Worm (Caenorhabditis elegans): Measurements from ENCODE around the gene cdc-48.2.

ce11 chrII:8144543-8144942, 6.2 kb downstream of the cdc-48.2 start, which contains the start of gene F10B5.2:
- TF ChIP-seq unc-130 (GFP tag; optimal IDR thresholded peaks at IDR 0.05), result peak; percentile 8
- no peak for TF ChIP-seq madf-9 (GFP tag; conservative IDR thresholded peaks at IDR 0.05)
- no peak for TF ChIP-seq R02D3.7 (tag; optimal IDR thresholded peaks at IDR 0.05)
- no peak for TF ChIP-seq nhr-11 (tag; optimal IDR thresholded peaks at IDR 0.05)
- no peak for TF ChIP-seq skn-1 (tag; optimal IDR thresholded peaks at IDR 0.05)
- no peak for TF ChIP-seq set-16 (GFP tag; IDR thresholded peaks at IDR 0.05)
